Fruit fly (Drosophila melanogaster): ENCODE results near the gene velo.

DNA sequence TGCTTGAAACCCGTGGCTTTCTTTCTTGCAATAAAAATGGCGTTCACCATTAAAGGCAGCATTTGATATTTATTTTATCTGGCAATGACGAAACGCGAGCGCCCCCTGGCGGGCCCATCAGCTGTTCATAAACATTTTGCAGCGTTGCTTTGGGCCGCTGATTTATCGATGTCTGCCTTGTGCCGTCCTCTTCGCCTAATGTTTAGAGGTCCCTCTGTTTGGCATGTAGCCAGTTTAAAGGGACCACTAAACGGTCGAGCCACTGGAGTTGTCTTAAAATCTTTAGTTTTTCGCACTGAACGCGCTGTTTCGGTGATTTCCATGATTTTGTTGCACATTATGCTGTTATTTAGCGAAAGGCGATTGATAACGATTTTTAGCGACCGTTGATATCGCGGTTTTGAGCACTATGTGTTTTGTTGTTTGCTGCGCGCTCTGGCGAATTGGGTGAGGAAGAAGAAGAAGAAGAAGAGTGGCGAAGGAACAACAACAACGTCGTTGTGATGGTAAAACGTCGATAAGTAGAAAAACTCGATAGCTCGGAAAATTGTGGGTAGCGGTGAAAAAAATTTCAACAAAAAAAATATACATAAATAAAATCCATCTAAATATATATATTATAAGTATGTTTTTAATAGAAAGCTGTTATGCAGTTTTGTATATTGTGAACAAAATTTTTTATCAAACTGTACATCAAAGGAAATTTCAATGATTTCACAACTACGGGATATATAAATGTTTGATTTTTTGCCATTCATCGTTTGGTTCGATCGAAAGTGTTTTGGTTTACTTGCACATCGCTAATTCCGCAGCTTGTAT is at the start of gene velo, which contains the start of gene Sbds:
- peak in 1 of 2 experiments; percentile 67 for TF ChIP-seq foxo (GFP tag; optimal IDR thresholded peaks at IDR 0.05)
- peak; percentile 25 for TF ChIP-seq h (GFP tag; optimal IDR thresholded peaks at IDR 0.05)
- TF ChIP-seq br (GFP tag; optimal IDR thresholded peaks at IDR 0.05) = peak; percentile 3
- TF ChIP-seq Myc (optimal IDR thresholded peaks at IDR 0.05) = peak; percentile 45
- TF ChIP-seq rgr (GFP tag; optimal IDR thresholded peaks at IDR 0.05) = peak; percentile 64
- TF ChIP-seq psq (GFP tag; optimal IDR thresholded peaks at IDR 0.05) = peak; percentile 97
- no peak for TF ChIP-seq N (GFP tag; optimal IDR thresholded peaks at IDR 0.05)
- no peak for TF ChIP-seq Dif (GFP tag; optimal IDR thresholded peaks at IDR 0.05; ENCODE audit: partially characterized antibody)
- TF ChIP-seq Vsx2 (GFP tag; optimal IDR thresholded peaks at IDR 0.05; ENCODE audit: partially characterized antibody) = no peak

All from whole organism, wandering third instar larva.